Worm (Caenorhabditis elegans): ENCODE data around the gene nccd-1.

Gene nccd-1

DNA sequence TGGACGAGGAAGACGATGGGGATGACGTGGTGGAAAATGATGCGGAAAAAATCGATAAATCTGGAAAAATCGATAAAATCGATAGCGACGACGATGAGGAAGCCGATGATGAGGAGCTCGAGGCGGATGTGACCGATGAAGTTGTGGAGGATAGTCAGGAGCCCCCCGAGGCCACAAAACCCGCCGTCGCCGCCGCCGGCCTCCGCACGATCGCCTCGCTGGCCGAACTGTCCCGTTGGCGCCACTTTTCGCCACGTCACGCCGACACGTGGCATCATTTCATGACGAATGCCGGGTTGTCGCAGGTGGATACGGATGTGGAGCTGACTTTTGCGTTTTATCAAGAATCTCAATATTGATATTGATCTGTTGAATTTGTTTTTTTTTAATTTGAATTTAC lies 26.1 kb upstream of the nccd-1 start:
- no peak for TF ChIP-seq ceh-2 (tag; optimal IDR thresholded peaks at IDR 0.05)
- no peak for TF ChIP-seq ceh-19 (GFP tag; optimal IDR thresholded peaks at IDR 0.05)
- TF ChIP-seq K02D7.2 (tag; optimal IDR thresholded peaks at IDR 0.05) = no peak
- no peak for TF ChIP-seq lin-11 (tag; optimal IDR thresholded peaks at IDR 0.05)
- no peak for TF ChIP-seq unc-55 (GFP tag; optimal IDR thresholded peaks at IDR 0.05)
- no peak for TF ChIP-seq ref-2 (tag; optimal IDR thresholded peaks at IDR 0.05)
- TF ChIP-seq hlh-15 (tag; optimal IDR thresholded peaks at IDR 0.05) = no peak
- no peak for TF ChIP-seq pag-3 (tag; optimal IDR thresholded peaks at IDR 0.05; ENCODE audit: borderline replicate concordance)
- TF ChIP-seq syd-9 (tag; optimal IDR thresholded peaks at IDR 0.05) = no peak
- no peak for TF ChIP-seq mec-3 (tag; optimal IDR thresholded peaks at IDR 0.05; ENCODE audit: borderline replicate concordance)
- TF ChIP-seq nhr-11 (tag; optimal IDR thresholded peaks at IDR 0.05) = no peak
- no peak for TF ChIP-seq ceh-34 (tag; optimal IDR thresholded peaks at IDR 0.05)
- no peak for TF ChIP-seq rnt-1 (tag; optimal IDR thresholded peaks at IDR 0.05)
- TF ChIP-seq ceh-24 (tag; optimal IDR thresholded peaks at IDR 0.05) = no peak
- no peak for TF ChIP-seq ahr-1 (tag; optimal IDR thresholded peaks at IDR 0.05)
- TF ChIP-seq ceh-14 (tag; optimal IDR thresholded peaks at IDR 0.05) = no peak
- no peak for TF ChIP-seq pha-4 (tag; optimal IDR thresholded peaks at IDR 0.05)
- no peak for TF ChIP-seq ttx-3 (tag; optimal IDR thresholded peaks at IDR 0.05)
- TF ChIP-seq zip-5 (tag; optimal IDR thresholded peaks at IDR 0.05) = no peak

DNA sequence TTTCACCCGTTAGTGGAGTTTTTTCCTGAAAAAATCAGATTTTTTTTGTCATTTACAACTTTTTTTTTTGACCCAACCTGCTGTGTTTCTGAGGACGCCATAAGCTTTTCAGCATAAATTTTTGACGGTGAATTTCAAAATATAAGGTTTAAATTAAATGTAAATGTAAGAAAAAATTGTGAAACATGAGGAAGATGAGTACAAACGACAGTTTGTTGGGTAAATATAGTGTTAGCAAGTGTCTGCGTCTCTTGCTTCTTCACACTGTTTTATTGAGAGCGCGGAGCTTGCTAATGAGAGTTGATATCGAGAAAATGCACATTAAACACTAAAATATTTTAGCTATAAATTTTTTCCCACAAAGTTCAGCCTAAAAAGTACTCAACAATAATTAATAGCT lies 18.1 kb upstream of the nccd-1 start, which contains the start of gene rom-3:
Gene rom-3 (minus strand): TSS at position 101 of the 400 bp plus-strand sequence.
- TF ChIP-seq ceh-2 (tag; optimal IDR thresholded peaks at IDR 0.05) (no peak), npax-4 (tag; optimal IDR thresholded peaks at IDR 0.05) (no peak), madf-2 (tag; optimal IDR thresholded peaks at IDR 0.05) (no peak), ceh-19 (GFP tag; optimal IDR thresholded peaks at IDR 0.05) (no peak), rnt-1 (tag; optimal IDR thresholded peaks at IDR 0.05) (no peak), fax-1 (tag; optimal IDR thresholded peaks at IDR 0.05) (no peak), F13H6.1 (tag; optimal IDR thresholded peaks at IDR 0.05) (no peak)

DNA sequence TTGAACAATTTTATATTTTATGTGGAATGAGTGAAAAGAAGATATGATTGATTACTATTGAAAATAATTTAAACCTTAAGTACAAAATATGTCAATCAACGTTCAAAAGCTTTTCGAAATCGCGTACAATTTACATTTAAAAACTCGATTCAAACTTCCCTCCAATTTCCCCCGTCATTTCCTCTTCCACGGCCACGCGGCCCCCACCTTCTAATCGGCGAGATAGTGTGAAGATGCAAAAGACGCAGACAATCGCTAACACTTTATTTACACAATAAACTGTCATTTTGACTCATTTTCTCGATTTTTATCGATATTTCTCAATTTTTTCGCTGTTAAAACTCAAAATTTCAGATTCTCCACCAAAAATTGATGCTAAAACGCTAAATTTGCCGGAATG lies 6.9 kb downstream of the nccd-1 start, which contains the start of gene rom-4:
Gene rom-4 (plus strand): TSS at position 398 of the 400 bp plus-strand sequence.
- TF ChIP-seq pax-1 (tag; optimal IDR thresholded peaks at IDR 0.05) = no peak
- no peak for TF ChIP-seq K09A11.1 (tag; optimal IDR thresholded peaks at IDR 0.05; ENCODE audit: insufficient read depth)
- no peak for TF ChIP-seq npax-4 (tag; optimal IDR thresholded peaks at IDR 0.05)
- peak; percentile 15 for TF ChIP-seq F13H6.1 (tag; optimal IDR thresholded peaks at IDR 0.05)
- no peak for TF ChIP-seq sox-4 (tag; optimal IDR thresholded peaks at IDR 0.05)
- TF ChIP-seq ahr-1 (tag; optimal IDR thresholded peaks at IDR 0.05) = peak; percentile 31
- 0 out of 2 replicates have a peak, but pooled peaks have one; percentile 15 for TF ChIP-seq unc-3 (GFP tag; conservative IDR thresholded peaks at IDR 0.05)
- no peak for TF ChIP-seq unc-3 (tag; optimal IDR thresholded peaks at IDR 0.05)
- no peak for TF ChIP-seq gmeb-2 (tag; optimal IDR thresholded peaks at IDR 0.05)
- no peak for TF ChIP-seq eyg-1 (tag; optimal IDR thresholded peaks at IDR 0.05)
- no peak for TF ChIP-seq Y22D7AL.16 (tag; optimal IDR thresholded peaks at IDR 0.05)
- TF ChIP-seq madf-2 (tag; optimal IDR thresholded peaks at IDR 0.05) = no peak
- TF ChIP-seq nfya-1 (tag; optimal IDR thresholded peaks at IDR 0.05) = peak; percentile 10
- TF ChIP-seq fkh-10 (GFP tag; optimal IDR thresholded peaks at IDR 0.05) = no peak
- peak; percentile 85 for TF ChIP-seq tbx-7 (tag; optimal IDR thresholded peaks at IDR 0.05)
- no peak for TF ChIP-seq hlh-6 (tag; optimal IDR thresholded peaks at IDR 0.05)
- peak; percentile 55 for TF ChIP-seq elt-2 (tag; optimal IDR thresholded peaks at IDR 0.05)
- TF ChIP-seq ceh-22 (tag; optimal IDR thresholded peaks at IDR 0.05) = no peak
- no peak for TF ChIP-seq ttx-3 (tag; optimal IDR thresholded peaks at IDR 0.05)
- no peak for TF ChIP-seq nhr-11 (tag; optimal IDR thresholded peaks at IDR 0.05)
- peak; percentile 57 for TF ChIP-seq unc-42 (tag; optimal IDR thresholded peaks at IDR 0.05)
- TF ChIP-seq pqm-1 (tag; optimal IDR thresholded peaks at IDR 0.05) = peak; percentile 34
- no peak for TF ChIP-seq ceh-45 (GFP tag; IDR thresholded peaks at IDR 0.05)
- TF ChIP-seq ceh-9 (tag; optimal IDR thresholded peaks at IDR 0.05) = no peak
- peak; percentile 84 for TF ChIP-seq tbx-2 (tag; optimal IDR thresholded peaks at IDR 0.05)
- peak; percentile 97 for TF ChIP-seq C08G9.2 (tag; optimal IDR thresholded peaks at IDR 0.05)
- TF ChIP-seq hlh-15 (tag; optimal IDR thresholded peaks at IDR 0.05) = peak; percentile 19
- no peak for TF ChIP-seq C38D4.7 (GFP tag; optimal IDR thresholded peaks at IDR 0.05)
- no peak for TF ChIP-seq ref-2 (tag; optimal IDR thresholded peaks at IDR 0.05)
- peak; percentile 65 for TF ChIP-seq hlh-8 (tag; optimal IDR thresholded peaks at IDR 0.05)
- no peak for TF ChIP-seq lin-11 (tag; optimal IDR thresholded peaks at IDR 0.05)
- no peak for TF ChIP-seq T23F11.4 (GFP tag; optimal IDR thresholded peaks at IDR 0.05)
- TF ChIP-seq ets-4 (tag; optimal IDR thresholded peaks at IDR 0.05) = peak; percentile 92
- no peak for TF ChIP-seq pros-1 (tag; optimal IDR thresholded peaks at IDR 0.05)
- no peak for TF ChIP-seq syd-9 (tag; optimal IDR thresholded peaks at IDR 0.05)
- no peak for TF ChIP-seq fax-1 (tag; optimal IDR thresholded peaks at IDR 0.05)
- TF ChIP-seq lim-6 (tag; optimal IDR thresholded peaks at IDR 0.05) = peak; percentile 66
